Fruit fly (Drosophila melanogaster): ENCODE measurements around the gene CG15743.

Gene CG15743

DNA sequence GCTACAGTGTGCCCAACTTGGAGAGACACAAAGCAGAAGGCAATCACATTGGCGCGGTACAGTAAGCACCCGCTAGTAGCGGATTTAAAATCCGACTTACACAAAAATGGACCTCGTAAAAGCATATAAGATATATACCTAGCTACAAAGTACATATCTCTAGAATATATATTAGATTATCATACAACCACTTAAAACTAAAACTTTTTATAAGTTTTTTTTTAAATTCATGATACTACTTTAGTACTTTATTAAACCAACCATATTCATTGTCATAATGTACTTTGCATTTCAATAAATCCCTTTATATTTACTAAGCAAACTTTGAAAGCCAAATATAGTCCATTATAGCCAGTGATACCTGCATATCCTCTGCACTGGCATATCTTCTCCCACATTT lies 10.4 kb upstream of the CG15743 start (continued):
- peak; percentile 49 for TF ChIP-seq CG9139 (GFP tag; optimal IDR thresholded peaks at IDR 0.05)
- no peak for TF ChIP-seq CG6854 (GFP tag; optimal IDR thresholded peaks at IDR 0.05)
- TF ChIP-seq ss (GFP tag; optimal IDR thresholded peaks at IDR 0.05) = peak; percentile 55 to 73
- TF ChIP-seq Ets96B (tag; optimal IDR thresholded peaks at IDR 0.05) = peak; percentile 73
- TF ChIP-seq CG6163 (GFP tag; IDR thresholded peaks at IDR 0.05) = no peak
- peak; percentile 31 for TF ChIP-seq Hr39 (GFP tag; optimal IDR thresholded peaks at IDR 0.05)
- peak; percentile 82 for TF ChIP-seq OdsH (GFP tag; optimal IDR thresholded peaks at IDR 0.05)
- TF ChIP-seq Eip75B (GFP tag; optimal IDR thresholded peaks at IDR 0.05) = no peak
- peak; percentile 4 for TF ChIP-seq CG16779 (tag; optimal IDR thresholded peaks at IDR 0.05)
- peak; percentile 57 for TF ChIP-seq CG15336 (GFP tag; IDR thresholded peaks at IDR 0.05)
- TF ChIP-seq Hr4 (GFP tag; optimal IDR thresholded peaks at IDR 0.05) = peak; percentile 31

DNA sequence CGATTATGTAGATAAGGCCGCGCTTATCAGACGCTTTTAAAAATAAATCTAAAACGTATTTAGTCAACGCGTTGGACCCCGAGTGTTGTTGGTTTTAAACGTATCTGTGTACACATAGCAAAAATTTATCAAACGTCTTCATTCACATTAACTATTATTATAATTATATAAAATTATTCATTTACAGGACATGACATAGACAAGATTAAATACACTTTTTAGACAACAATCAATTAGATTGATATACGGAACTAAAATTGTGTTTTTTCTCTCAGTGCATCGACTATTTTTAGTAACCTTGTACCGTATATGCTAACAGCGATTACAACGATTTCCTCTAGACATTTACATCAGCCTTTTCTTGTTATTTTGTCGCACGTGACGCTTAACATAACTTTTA lies 8.8 kb upstream of the CG15743 start:
- TF ChIP-seq Eip78C (GFP tag) = peak; percentile 79
- TF ChIP-seq CG11294 (GFP tag; IDR thresholded peaks at IDR 0.05) = peak; percentile 25; the same call in 1 of the 2 replicates
- TF ChIP-seq fd85E (GFP tag; optimal IDR thresholded peaks at IDR 0.05) = no peak
- no peak for TF ChIP-seq CG9139 (GFP tag; optimal IDR thresholded peaks at IDR 0.05)
- TF ChIP-seq CG11762 (GFP tag; optimal IDR thresholded peaks at IDR 0.05; ENCODE audit: insufficient read depth) = peak; percentile 35
- peak; percentile 73 for TF ChIP-seq CG15336 (GFP tag; IDR thresholded peaks at IDR 0.05)
- TF ChIP-seq cyc (GFP tag; optimal IDR thresholded peaks at IDR 0.05) = no peak
- peak; percentile 5 for TF ChIP-seq CG4318 (GFP tag; optimal IDR thresholded peaks at IDR 0.05)
- TF ChIP-seq CG7368 (GFP tag; optimal IDR thresholded peaks at IDR 0.05) = peak; percentile 34
- peak; percentile 8 for TF ChIP-seq Hr39 (GFP tag; optimal IDR thresholded peaks at IDR 0.05)
- TF ChIP-seq Sox102F (GFP tag; optimal IDR thresholded peaks at IDR 0.05) = no peak
- TF ChIP-seq spab (GFP tag; optimal IDR thresholded peaks at IDR 0.05) = peak; percentile 25
- peak; percentile 49 for TF ChIP-seq achi (GFP tag; optimal IDR thresholded peaks at IDR 0.05)
- peak; percentile 27 for TF ChIP-seq CG6276 (GFP tag; optimal IDR thresholded peaks at IDR 0.05)
- TF ChIP-seq Eip93F (GFP tag; optimal IDR thresholded peaks at IDR 0.05) = no peak
- peak; percentile 10 for TF ChIP-seq Smox (GFP tag; optimal IDR thresholded peaks at IDR 0.05)
- peak; percentile 42 for TF ChIP-seq dsx (GFP tag; optimal IDR thresholded peaks at IDR 0.05; ENCODE audit: poor library complexity, severe bottlenecking)
- TF ChIP-seq topi (GFP tag; optimal IDR thresholded peaks at IDR 0.05) = peak; percentile 45
- TF ChIP-seq lz (GFP tag; optimal IDR thresholded peaks at IDR 0.05) = no peak
- TF ChIP-seq Ets96B (tag; optimal IDR thresholded peaks at IDR 0.05) = peak; percentile 40
- peak in 1 of 2 experiments; percentile 22 for TF ChIP-seq salr (GFP tag; optimal IDR thresholded peaks at IDR 0.05)
- no peak for TF ChIP-seq Gug (GFP tag; IDR thresholded peaks at IDR 0.05)
- TF ChIP-seq CG10631 (GFP tag; optimal IDR thresholded peaks at IDR 0.05) = peak; percentile 63
- peak; percentile 28 for TF ChIP-seq CG8632 (GFP tag; optimal IDR thresholded peaks at IDR 0.05)
- TF ChIP-seq CG34406 (GFP tag; optimal IDR thresholded peaks at IDR 0.05) = peak; percentile 49
- peak; percentile 22 for TF ChIP-seq Lpt (GFP tag; optimal IDR thresholded peaks at IDR 0.05)
- TF ChIP-seq CG31627 (GFP tag; optimal IDR thresholded peaks at IDR 0.05) = no peak
- TF ChIP-seq CG6163 (GFP tag; IDR thresholded peaks at IDR 0.05) = peak; percentile 52
- no peak for TF ChIP-seq Sox15 (GFP tag; optimal IDR thresholded peaks at IDR 0.05)
- TF ChIP-seq CG16779 (tag; optimal IDR thresholded peaks at IDR 0.05) = no peak
- peak; percentile 32 for TF ChIP-seq Hr4 (GFP tag; optimal IDR thresholded peaks at IDR 0.05)
- peak; percentile 37 for TF ChIP-seq svp (GFP tag)
- TF ChIP-seq CG6808 (GFP tag; optimal IDR thresholded peaks at IDR 0.05) = peak; percentile 44
- no peak for TF ChIP-seq Eip75B (GFP tag; optimal IDR thresholded peaks at IDR 0.05)
- TF ChIP-seq Blimp-1 (GFP tag; optimal IDR thresholded peaks at IDR 0.05) = no peak
- TF ChIP-seq acj6 (GFP tag; optimal IDR thresholded peaks at IDR 0.05) = peak; percentile 42
- TF ChIP-seq esn (GFP tag; optimal IDR thresholded peaks at IDR 0.05) = peak; percentile 29
- TF ChIP-seq dac (GFP tag; optimal IDR thresholded peaks at IDR 0.05) = no peak
- TF ChIP-seq CG6854 (GFP tag; optimal IDR thresholded peaks at IDR 0.05) = no peak
- no peak for TF ChIP-seq Sox14 (GFP tag; optimal IDR thresholded peaks at IDR 0.05)
- TF ChIP-seq CG1621 (tag; optimal IDR thresholded peaks at IDR 0.05) = peak; percentile 32
- peak; percentile 4 for TF ChIP-seq CG8319 (GFP tag; optimal IDR thresholded peaks at IDR 0.05)
- TF ChIP-seq eg (GFP tag; IDR thresholded peaks at IDR 0.05) = peak; percentile 64
- no peak for TF ChIP-seq Hr38 (GFP tag; optimal IDR thresholded peaks at IDR 0.05)
- peak; percentile 25 for TF ChIP-seq net (GFP tag; optimal IDR thresholded peaks at IDR 0.05)
- TF ChIP-seq vri (GFP tag; optimal IDR thresholded peaks at IDR 0.05) = no peak
- TF ChIP-seq Ets21C (GFP tag; optimal IDR thresholded peaks at IDR 0.05) = no peak

Measured in whole organism, prepupa.